Worm (Caenorhabditis elegans): Measurements from ENCODE around the gene snf-11.

Gene snf-11

DNA sequence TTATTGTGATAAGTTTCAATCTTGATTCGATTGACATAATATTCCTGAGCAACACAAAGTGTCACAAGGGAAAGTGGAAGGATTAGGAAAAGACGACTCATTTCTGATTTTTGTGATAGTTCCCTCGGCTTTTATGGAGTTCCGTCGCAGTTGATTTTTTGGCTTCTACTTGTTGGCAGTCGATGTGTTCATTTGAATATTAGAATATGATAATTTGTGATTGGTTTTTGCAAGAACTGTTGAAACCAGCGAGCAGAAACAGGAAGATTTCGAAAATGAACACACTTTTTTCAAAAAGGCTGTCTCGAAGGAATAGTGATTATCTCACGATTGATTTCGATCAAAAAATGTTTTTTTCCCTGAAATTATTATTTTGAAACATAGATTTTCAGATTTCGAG, 25.9 kb upstream of the snf-11 start, which contains the start of gene T02E9.6:
TSS of gene T02E9.6 (minus strand) at position 101 of the 400 bp plus-strand sequence.
- TF ChIP-seq efl-1 (optimal IDR thresholded peaks at IDR 0.05) (no peak), efl-1 (GFP tag; optimal IDR thresholded peaks at IDR 0.05 in 1 of 2) (peak in 1 of 2 experiments; percentile 62), C34B4.2 (tag; optimal IDR thresholded peaks at IDR 0.05) (no peak)

DNA sequence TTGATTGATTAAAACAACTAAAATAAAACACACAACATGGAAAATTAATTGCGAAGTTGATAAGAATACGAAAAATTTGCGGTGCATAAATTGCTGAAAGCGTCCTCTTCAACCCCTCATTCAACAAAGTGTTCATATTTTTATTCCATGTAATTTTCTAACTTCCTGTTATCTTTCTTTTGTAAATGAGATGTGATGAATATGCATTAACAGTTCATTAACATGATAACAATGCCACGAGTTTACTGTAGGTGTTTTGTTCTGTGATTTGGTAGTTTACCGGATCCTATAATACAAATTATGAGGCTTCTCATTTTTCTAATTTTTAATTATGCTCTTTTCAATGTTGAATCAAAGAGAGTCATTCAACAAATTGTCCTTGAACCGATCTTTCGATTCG, 20.9 kb upstream of the snf-11 start, which contains the start of gene F47G9.6:
TSS of gene F47G9.6 (plus strand) at position 301 of the 400 bp plus-strand sequence.
- TF ChIP-seq nhr-19 (GFP tag; conservative IDR thresholded peaks at IDR 0.05) (no peak), fkh-8 (tag; optimal IDR thresholded peaks at IDR 0.05) (no peak), fkh-10 (GFP tag; optimal IDR thresholded peaks at IDR 0.05) (no peak), C04F5.9 (tag; optimal IDR thresholded peaks at IDR 0.05) (no peak)

- TF ChIP-seq ces-1 (GFP tag; optimal IDR thresholded peaks at IDR 0.05) (no peak), grh-1 (GFP tag; IDR thresholded peaks at IDR 0.05) (no peak), xbp-1 (tag; optimal IDR thresholded peaks at IDR 0.05) (peak; percentile 95), sptf-1 (tag; optimal IDR thresholded peaks at IDR 0.05) (no peak), ceh-8 (GFP tag; optimal IDR thresholded peaks at IDR 0.05) (no peak), zag-1 (tag; optimal IDR thresholded peaks at IDR 0.05) (no peak), unc-98 (GFP tag; IDR thresholded peaks at IDR 0.05) (no peak), swsn-7 (tag; optimal IDR thresholded peaks at IDR 0.05) (peak; percentile 70), alr-1 (tag; optimal IDR thresholded peaks at IDR 0.05; ENCODE audit: borderline replicate concordance) (no peak), tlp-1 (tag; optimal IDR thresholded peaks at IDR 0.05) (no peak), mep-1 (tag; optimal IDR thresholded peaks at IDR 0.05) (peak; percentile 83), nhr-19 (GFP tag; conservative IDR thresholded peaks at IDR 0.05) (peak; percentile 80), snu-23 (GFP tag; optimal IDR thresholded peaks at IDR 0.05) (peak; percentile 84), pqm-1 (tag; optimal IDR thresholded peaks at IDR 0.05) (no peak), nhr-84 (tag; optimal IDR thresholded peaks at IDR 0.05) (no peak), lsy-2 (tag; optimal IDR thresholded peaks at IDR 0.05) (peak; percentile 87 to 96), unc-62 (GFP tag; optimal IDR thresholded peaks at IDR 0.05) (no peak), sox-4 (tag; optimal IDR thresholded peaks at IDR 0.05) (no peak), nhr-90 (tag; optimal IDR thresholded peaks at IDR 0.05; ENCODE audit: poor library complexity) (peak; percentile 54), mef-2 (tag; optimal IDR thresholded peaks at IDR 0.05) (no peak), elt-3 (tag; optimal IDR thresholded peaks at IDR 0.05) (peak in 1 of 6 experiments; percentile 27), ztf-11 (tag; optimal IDR thresholded peaks at IDR 0.05) (peak in 1 of 2 experiments; percentile 0), hlh-4 (tag; optimal IDR thresholded peaks at IDR 0.05) (no peak), pag-3 (tag; optimal IDR thresholded peaks at IDR 0.05; ENCODE audit: borderline replicate concordance, insufficient read depth) (no peak), lin-13 (GFP tag; optimal IDR thresholded peaks at IDR 0.05) (no peak), ama-1 (optimal IDR thresholded peaks at IDR 0.05) (no peak), C16A3.4 (tag; optimal IDR thresholded peaks at IDR 0.05) (peak; percentile 28), efl-3 (GFP tag; optimal IDR thresholded peaks at IDR 0.05) (no peak), unc-130 (tag; optimal IDR thresholded peaks at IDR 0.05) (peak; percentile 93), C34B4.2 (tag; optimal IDR thresholded peaks at IDR 0.05) (no peak), ceh-82 (tag; optimal IDR thresholded peaks at IDR 0.05) (peak; percentile 85 to 87 (median 87)), nhr-237 (tag; optimal IDR thresholded peaks at IDR 0.05) (no peak), jun-1 (tag; optimal IDR thresholded peaks at IDR 0.05) (peak; percentile 13), zip-4 (GFP tag; optimal IDR thresholded peaks at IDR 0.05) (no peak), C04F5.9 (tag; optimal IDR thresholded peaks at IDR 0.05) (no peak), tbx-2 (tag; optimal IDR thresholded peaks at IDR 0.05) (peak; percentile 54), lin-39 (tag; optimal IDR thresholded peaks at IDR 0.05) (no peak), nhr-12 (tag; optimal IDR thresholded peaks at IDR 0.05) (no peak), fkh-4 (tag; optimal IDR thresholded peaks at IDR 0.05; ENCODE audit: borderline replicate concordance) (no peak), lin-15B (tag; optimal IDR thresholded peaks at IDR 0.05) (peak; percentile 49), mdl-1 (tag; optimal IDR thresholded peaks at IDR 0.05) (peak in 1 of 2 experiments; percentile 43), lin-14 (GFP tag; optimal IDR thresholded peaks at IDR 0.05) (peak; percentile 83), nhr-76 (tag; optimal IDR thresholded peaks at IDR 0.05) (no peak), hlh-17 (GFP tag; optimal IDR thresholded peaks at IDR 0.05; ENCODE audit: borderline replicate concordance) (no peak), mab-9 (GFP tag; IDR thresholded peaks at IDR 0.05) (peak; percentile 37; the same call in 1 of the 2 replicates)
These were observed 18.7 kb upstream of the snf-11 start, which contains the start of gene tmed-10 for ce11 chrV:11326914-11327367. TSS of gene tmed-10 (minus strand) at chrV:11326964.

Measured in whole organism, L1 larva.